Fruit fly (Drosophila melanogaster) whole organism: ENCODE results near the gene Awh.

ENCODE experiments used
- CG8478 ChIP-seq: fragments of >200 bp; optimal IDR thresholded peaks from 2 replicates; lab custom pipeline; 2018; ENCODE audit warnings: inconsistent platforms
- Dll ChIP-seq: fragments of >200 bp; optimal IDR thresholded peaks from 2 replicates; lab custom pipeline; 2017
- EcR ChIP-seq, 2 experiments: fragments of >200 bp; optimal IDR thresholded peaks; 2 replicates each; lab custom pipeline; 2017; ENCODE audit warnings: missing biosample characterization in 2 of 2, missing genetic modification characterization in 2 of 2, missing genetic modification reagents in 2 of 2
- pan ChIP-seq: fragments of >200 bp; optimal IDR thresholded peaks from 2 replicates; lab custom pipeline; 2017
- psq ChIP-seq: fragments of >200 bp; optimal IDR thresholded peaks from 2 replicates; lab custom pipeline; 2017
- usp ChIP-seq: fragments of >200 bp; optimal IDR thresholded peaks from 2 replicates; lab custom pipeline; 2017; ENCODE audit warnings: missing biosample characterization, missing genetic modification characterization, mixed read lengths

DNA sequence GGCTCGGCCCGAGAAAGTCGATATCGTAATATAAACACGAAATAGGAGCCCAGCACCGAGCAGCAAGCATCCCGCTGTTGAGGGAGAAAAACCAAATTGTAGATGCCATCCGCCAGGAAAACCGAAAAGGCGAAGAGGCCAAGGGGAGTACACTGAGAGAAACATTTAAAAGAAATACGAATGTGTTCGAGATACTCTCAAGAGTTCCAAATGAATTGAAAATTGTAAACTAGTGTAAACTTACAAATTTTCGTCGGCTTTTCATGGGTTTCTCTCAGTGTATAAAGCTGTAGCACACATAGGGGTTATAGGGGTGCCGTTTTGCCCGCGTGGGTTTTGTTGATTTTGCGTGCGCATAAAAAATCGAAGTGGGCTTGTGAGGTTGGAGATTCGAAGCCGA is 43.3 kb upstream of the Awh start:
- TF ChIP-seq usp (GFP tag; lab: Kevin White, UChicago) (no peak), Dll (no peak), EcR (GFP tag; optimal IDR thresholded peaks at IDR 0.05; lab: Kevin White, UChicago) (no peak), pan (lab: Kevin White, UChicago) (no peak), psq (lab: Kevin White, UChicago) (no peak), CG8478 (lab: Kevin White, UChicago) (no peak)
